Worm (Caenorhabditis elegans) whole organism, L1 larva: Measurements from ENCODE around the gene F55G1.15.

Source experiments
- C16A3.4 ChIP-seq: fragments of 150-350 bp; optimal IDR thresholded peaks from 2 replicates; lab custom pipeline; 2014; ENCODE audit warnings: missing biosample characterization, missing genetic modification characterization
- F16B12.6 ChIP-seq: fragments of 150-350 bp; optimal IDR thresholded peaks from 2 replicates; lab custom pipeline; 2014; ENCODE audit warnings: missing biosample characterization, missing genetic modification characterization
- ama-1 ChIP-seq: fragments of 150-350 bp; optimal IDR thresholded peaks from 2 replicates; lab custom pipeline; 2014
- blmp-1 ChIP-seq: fragments of 150-350 bp; optimal IDR thresholded peaks from 2 replicates; lab custom pipeline; 2014; ENCODE audit warnings: missing biosample characterization, missing genetic modification characterization
- ceh-8 ChIP-seq: fragments of 200-800 bp; sonication (Bioruptor generic); optimal IDR thresholded peaks from 2 replicates; lab custom pipeline; 2018; ENCODE audit warnings: mild to moderate bottlenecking, missing genetic modification characterization, moderate library complexity, missing compliant biosample characterization
- ceh-88 ChIP-seq: fragments of 200-800 bp; sonication (Bioruptor generic); IDR thresholded peaks from 2 replicates; pipeline ENCODE4 v1.3.6; 2022; ENCODE audit warnings: missing genetic modification characterization, missing compliant biosample characterization
- efl-1 ChIP-seq, 4 experiments: fragments of 150-350 bp; optimal IDR thresholded peaks in 3 of 4; peaks in 1 of 4; 1 replicate in 1 of 4; 2 replicates in 3 of 4; lab custom pipeline; 2014; ENCODE audit warnings: missing biosample characterization in 2 of 4, missing genetic modification characterization in 2 of 4, missing genetic modification reagents in 2 of 4
- efl-3 ChIP-seq: fragments of 200-800 bp; sonication (Bioruptor generic); optimal IDR thresholded peaks from 2 replicates; lab custom pipeline; 2018; ENCODE audit warnings: mild to moderate bottlenecking, missing genetic modification characterization, missing compliant biosample characterization
- elt-3 ChIP-seq, 6 experiments: fragments of 150-350 bp in 1 of 6; sonication (generic microtip); optimal IDR thresholded peaks; 2 replicates each; lab custom pipeline; 2017 to 2018; ENCODE audit warnings: missing biosample characterization in 6 of 6, missing genetic modification characterization in 6 of 6, inconsistent platforms in 1 of 6
- fkh-10 ChIP-seq: sonication (generic microtip); optimal IDR thresholded peaks from 2 replicates; lab custom pipeline; 2017; ENCODE audit warnings: missing biosample characterization, missing genetic modification reagents, missing genetic modification characterization
- fkh-8 ChIP-seq: sonication (generic microtip); optimal IDR thresholded peaks from 2 replicates; lab custom pipeline; 2016; ENCODE audit warnings: mild to moderate bottlenecking, missing genetic modification characterization, missing compliant biosample characterization
- fos-1 ChIP-seq: fragments of 150-350 bp; optimal IDR thresholded peaks from 2 replicates; lab custom pipeline; 2014; ENCODE audit warnings: missing biosample characterization, missing genetic modification characterization
- grh-1 ChIP-seq: fragments of 200-800 bp; sonication (Bioruptor generic); IDR thresholded peaks from 2 replicates; pipeline ENCODE4 v1.3.6; 2022; ENCODE audit warnings: missing genetic modification reagents, missing genetic modification characterization, missing compliant biosample characterization
- hpl-2 ChIP-seq: fragments of 150-350 bp; optimal IDR thresholded peaks from 2 replicates; lab custom pipeline; 2014; ENCODE audit warnings: missing biosample characterization, missing genetic modification reagents, missing genetic modification characterization
- irx-1 ChIP-seq: sonication (generic microtip); optimal IDR thresholded peaks from 2 replicates; lab custom pipeline; 2016; ENCODE audit warnings: missing genetic modification characterization, missing compliant biosample characterization
- isw-1 ChIP-seq: fragments of 200-800 bp; sonication (Bioruptor generic); IDR thresholded peaks from 2 replicates; pipeline ENCODE4 v1.3.6; 2022; ENCODE audit warnings: missing genetic modification characterization, missing compliant biosample characterization
- lin-14 ChIP-seq: fragments of 200-800 bp; sonication (Bioruptor generic); optimal IDR thresholded peaks from 2 replicates; lab custom pipeline; 2018; ENCODE audit warnings: mild to moderate bottlenecking, missing genetic modification characterization, moderate library complexity, missing compliant biosample characterization
- lin-15B ChIP-seq: fragments of 150-350 bp; sonication (generic microtip); optimal IDR thresholded peaks from 3 replicates; lab custom pipeline; 2014; ENCODE audit warnings: missing biosample characterization, missing genetic modification characterization
- lin-39 ChIP-seq: fragments of 150-350 bp; optimal IDR thresholded peaks from 2 replicates; lab custom pipeline; 2014; ENCODE audit warnings: missing biosample characterization, missing genetic modification reagents, missing genetic modification characterization
- lsy-2 ChIP-seq, 2 experiments: fragments of 150-350 bp; optimal IDR thresholded peaks; 2 replicates each; lab custom pipeline; 2014; ENCODE audit warnings: missing biosample characterization in 2 of 2, missing genetic modification characterization in 2 of 2
- mdl-1 ChIP-seq, 2 experiments: fragments of 150-350 bp; optimal IDR thresholded peaks; 2 replicates each; lab custom pipeline; 2014 to 2017; ENCODE audit warnings: missing biosample characterization in 2 of 2, missing genetic modification characterization in 2 of 2, inconsistent platforms in 1 of 2
- mep-1 ChIP-seq: fragments of 150-350 bp; optimal IDR thresholded peaks from 2 replicates; lab custom pipeline; 2014; ENCODE audit warnings: missing biosample characterization, missing genetic modification characterization
- nhr-11 ChIP-seq: fragments of 150-350 bp; optimal IDR thresholded peaks from 2 replicates; lab custom pipeline; 2014; ENCODE audit warnings: missing biosample characterization, missing genetic modification characterization
- nhr-19 ChIP-seq: fragments of 200-800 bp; sonication (Bioruptor generic); conservative IDR thresholded peaks from 2 replicates; pipeline ENCODE4 v1.3.6; 2022; ENCODE audit warnings: missing genetic modification characterization, missing compliant biosample characterization
- nhr-20 ChIP-seq: sonication (generic microtip); optimal IDR thresholded peaks from 2 replicates; lab custom pipeline; 2016; ENCODE audit warnings: mild to moderate bottlenecking, missing genetic modification characterization, missing compliant biosample characterization
- nhr-237 ChIP-seq: fragments of 150-350 bp; optimal IDR thresholded peaks from 2 replicates; lab custom pipeline; 2014; ENCODE audit warnings: missing biosample characterization, missing genetic modification characterization
- nhr-28 ChIP-seq: fragments of 150-350 bp; optimal IDR thresholded peaks from 2 replicates; lab custom pipeline; 2014; ENCODE audit warnings: missing biosample characterization, missing genetic modification characterization
- nhr-47 ChIP-seq: sonication (generic microtip); optimal IDR thresholded peaks from 2 replicates; lab custom pipeline; 2016; ENCODE audit warnings: mild to moderate bottlenecking, missing genetic modification characterization, moderate library complexity, missing compliant biosample characterization
- nhr-71 ChIP-seq: sonication (generic microtip); optimal IDR thresholded peaks from 2 replicates; lab custom pipeline; 2016; ENCODE audit warnings: mild to moderate bottlenecking, missing genetic modification characterization, moderate library complexity, missing compliant biosample characterization
- nhr-85 ChIP-seq: sonication (generic microtip); peaks from one replicate; lab custom pipeline; 2016; ENCODE audit warnings: missing genetic modification characterization, inconsistent platforms, missing compliant biosample characterization
- nhr-90 ChIP-seq: sonication (generic microtip); optimal IDR thresholded peaks from 2 replicates; lab custom pipeline; 2016; ENCODE audit warnings: mild to moderate bottlenecking, missing genetic modification characterization, missing compliant biosample characterization; ENCODE audit not compliant: poor library complexity
- pqm-1 ChIP-seq: sonication (generic microtip); optimal IDR thresholded peaks from 3 replicates; lab custom pipeline; 2017; ENCODE audit warnings: missing biosample characterization, missing genetic modification characterization
- rnt-1 ChIP-seq: sonication (generic microtip); optimal IDR thresholded peaks from 2 replicates; lab custom pipeline; 2016; ENCODE audit warnings: mild to moderate bottlenecking, missing genetic modification characterization, moderate library complexity, missing compliant biosample characterization
- skn-1 ChIP-seq: fragments of 150-350 bp; optimal IDR thresholded peaks from 2 replicates; lab custom pipeline; 2014; ENCODE audit warnings: missing biosample characterization, missing genetic modification characterization
- snu-23 ChIP-seq: sonication (generic microtip); optimal IDR thresholded peaks from 2 replicates; lab custom pipeline; 2016; ENCODE audit warnings: missing genetic modification characterization, missing compliant biosample characterization
- sox-4 ChIP-seq: sonication (generic microtip); optimal IDR thresholded peaks from 2 replicates; lab custom pipeline; 2016; ENCODE audit warnings: missing genetic modification characterization, missing compliant biosample characterization
- swsn-7 ChIP-seq: sonication (generic microtip); optimal IDR thresholded peaks from 2 replicates; lab custom pipeline; 2016; ENCODE audit warnings: missing genetic modification characterization, missing compliant biosample characterization
- tbx-2 ChIP-seq: sonication (generic microtip); optimal IDR thresholded peaks from 2 replicates; lab custom pipeline; 2016; ENCODE audit warnings: missing genetic modification characterization, missing compliant biosample characterization
- unc-130 ChIP-seq: fragments of 150-350 bp; optimal IDR thresholded peaks from 2 replicates; lab custom pipeline; 2017; ENCODE audit warnings: missing biosample characterization, missing genetic modification characterization, inconsistent platforms
- unc-86 ChIP-seq: sonication (generic microtip); optimal IDR thresholded peaks from 2 replicates; lab custom pipeline; 2016; ENCODE audit warnings: missing genetic modification characterization, missing compliant biosample characterization
- unc-98 ChIP-seq: fragments of 200-800 bp; sonication (Bioruptor generic); IDR thresholded peaks from 2 replicates; pipeline ENCODE4 v1.3.6; 2022; ENCODE audit warnings: missing genetic modification characterization, missing compliant biosample characterization
- xbp-1 ChIP-seq: sonication (generic microtip); optimal IDR thresholded peaks from 2 replicates; lab custom pipeline; 2016; ENCODE audit warnings: missing genetic modification characterization, missing compliant biosample characterization
- zip-4 ChIP-seq: fragments of 200-800 bp; sonication (Bioruptor generic); optimal IDR thresholded peaks from 2 replicates; lab custom pipeline; 2018; ENCODE audit warnings: mild to moderate bottlenecking, missing genetic modification characterization, moderate library complexity, missing compliant biosample characterization
- ztf-11 ChIP-seq, 2 experiments: sonication (generic microtip); optimal IDR thresholded peaks; 2 replicates each; lab custom pipeline; 2016 to 2017; ENCODE audit warnings: missing genetic modification characterization in 2 of 2, missing biosample characterization in 1 of 2, missing compliant biosample characterization in 1 of 2
- ztf-4 ChIP-seq: fragments of 150-350 bp; optimal IDR thresholded peaks from 2 replicates; lab custom pipeline; 2014; ENCODE audit warnings: missing biosample characterization, missing genetic modification characterization

F55G1.15 gene

DNA sequence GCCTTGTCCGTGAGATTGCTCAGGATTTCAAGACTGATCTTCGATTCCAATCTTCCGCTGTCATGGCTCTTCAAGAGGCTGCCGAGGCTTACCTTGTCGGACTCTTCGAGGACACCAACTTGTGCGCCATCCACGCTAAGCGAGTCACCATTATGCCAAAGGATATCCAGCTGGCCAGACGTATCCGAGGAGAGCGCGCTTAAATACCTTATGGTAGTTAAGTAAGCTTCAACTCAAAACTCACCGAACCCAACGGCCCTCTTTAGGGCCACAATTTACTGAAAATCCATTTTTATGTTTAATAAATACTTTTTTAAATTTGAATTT, 12.8 kb downstream of the F55G1.15 start:
- TF ChIP-seq sox-4 (tag; lab: Kevin White, UChicago) (no peak), skn-1 (tag; lab: Kevin White, UChicago) (no peak), fos-1 (tag; lab: Kevin White, UChicago) (no peak), ama-1 (lab: Kevin White, UChicago) (no peak), lin-14 (GFP tag; lab: Kevin White, UChicago) (no peak), nhr-11 (tag; lab: Kevin White, UChicago) (no peak), ceh-8 (GFP tag; lab: Kevin White, UChicago) (no peak), hpl-2 (no peak), ceh-88 (no peak), unc-98 (GFP tag; lab: Robert Waterston, UW) (no peak), pqm-1 (no peak), unc-86 (tag; lab: Kevin White, UChicago) (no peak), ztf-4 (tag; lab: Kevin White, UChicago) (no peak), F16B12.6 (tag; lab: Kevin White, UChicago) (no peak), ztf-11 (tag; optimal IDR thresholded peaks at IDR 0.05; lab: Kevin White, UChicago) (no peak), nhr-90 (no peak)

ce11 chrIV:7487554-7488456, 13.4 kb downstream of the F55G1.15 start, which contains the start of the genes his-60 and his-59:
his-60 (minus strand) TSS chrIV:7487992.
his-59 (plus strand) TSS chrIV:7488249.
- TF ChIP-seq zip-4 (GFP tag; lab: Kevin White, UChicago) (no peak), ztf-11 (tag; optimal IDR thresholded peaks at IDR 0.05; lab: Kevin White, UChicago) (peak in 1 of 2 experiments; percentile 93), elt-3 (tag; optimal IDR thresholded peaks at IDR 0.05; lab: Kevin White, UChicago) (no peak), pqm-1 (no peak), mep-1 (tag; lab: Kevin White, UChicago) (peak; percentile 58), irx-1 (tag; lab: Kevin White, UChicago) (no peak), nhr-28 (tag; lab: Kevin White, UChicago) (no peak), ceh-88 (0 out of 2 replicates have a peak, but pooled peaks have one; percentile 14), ceh-8 (GFP tag; lab: Kevin White, UChicago) (no peak), fkh-10 (GFP tag; lab: Kevin White, UChicago) (no peak), efl-3 (peak; percentile 70), C16A3.4 (tag; lab: Kevin White, UChicago) (peak; percentile 36), nhr-237 (no peak), skn-1 (tag; lab: Kevin White, UChicago) (no peak), lin-39 (tag; lab: Kevin White, UChicago) (peak; percentile 36), tbx-2 (tag; lab: Kevin White, UChicago) (peak; percentile 47), fkh-8 (no peak), swsn-7 (tag; lab: Kevin White, UChicago) (peak; percentile 68), nhr-20 (peak; percentile 43), F16B12.6 (tag; lab: Kevin White, UChicago) (no peak), unc-130 (tag; lab: Kevin White, UChicago) (no peak), nhr-90 (peak; percentile 63), lin-14 (GFP tag; lab: Kevin White, UChicago) (peak; percentile 67), efl-1 (optimal IDR thresholded peaks at IDR 0.05; lab: Kevin White, UChicago) (peak; percentile 8 to 28), efl-1 (GFP tag; optimal IDR thresholded peaks at IDR 0.05 in 1 of 2; lab: Kevin White, UChicago) (no peak), mdl-1 (tag; optimal IDR thresholded peaks at IDR 0.05; lab: Kevin White, UChicago) (no peak), unc-98 (GFP tag; lab: Robert Waterston, UW) (no peak), nhr-19 (GFP tag; lab: Robert Waterston, UW) (peak; percentile 41), snu-23 (GFP tag; lab: Kevin White, UChicago) (peak; percentile 55), nhr-85 (peak; percentile 79), xbp-1 (tag; lab: Kevin White, UChicago) (peak; percentile 19), lin-15B (tag; lab: Kevin White, UChicago) (no peak), nhr-47 (tag; lab: Kevin White, UChicago) (no peak), unc-86 (tag; lab: Kevin White, UChicago) (peak; percentile 58), rnt-1 (peak; percentile 31), isw-1 (GFP tag; lab: Robert Waterston, UW) (peak; percentile 7; the same call in 1 of the 2 replicates), lsy-2 (tag; optimal IDR thresholded peaks at IDR 0.05; lab: Kevin White, UChicago) (no peak), nhr-71 (tag; lab: Kevin White, UChicago) (peak; percentile 57), grh-1 (GFP tag; lab: Robert Waterston, UW) (peak; percentile 47; the same call in 1 of the 2 replicates), blmp-1 (tag; lab: Kevin White, UChicago) (no peak)
